Fruit fly (Drosophila melanogaster) whole organism, embryonic: ENCODE measurements around the gene Ctl1.
A peak's percentile ranks its signal among the peaks of the same experiment; 100 is the strongest.

Experiments used
- Adf1 ChIP-seq: fragments of 200-800 bp; sonication (Bioruptor generic); IDR thresholded peaks from 2 replicates; pipeline ENCODE4 v1.3.6; 2022; ENCODE audit warnings: missing biosample characterization, missing genetic modification characterization
- Atf3 ChIP-seq: fragments of 200-800 bp; sonication (Bioruptor generic); optimal IDR thresholded peaks from 3 replicates; lab custom pipeline; 2016; ENCODE audit warnings: missing biosample characterization, missing genetic modification characterization
- CG11695 ChIP-seq: fragments of 200-800 bp; sonication (Bioruptor generic); IDR thresholded peaks from 3 replicates; pipeline ENCODE4 v1.3.6; 2022; ENCODE audit warnings: missing biosample characterization, missing genetic modification characterization
- CG12659 ChIP-seq: fragments of 200-800 bp; sonication (Bioruptor generic); optimal IDR thresholded peaks from 3 replicates; lab custom pipeline; 2017; ENCODE audit warnings: mild to moderate bottlenecking, missing biosample characterization, missing genetic modification reagents, missing genetic modification characterization
- CG2199 ChIP-seq: fragments of 200-800 bp; sonication (Bioruptor generic); IDR thresholded peaks from 3 replicates; pipeline ENCODE4 v1.3.6; 2022; ENCODE audit warnings: missing biosample characterization, missing genetic modification characterization
- CG30020 ChIP-seq: fragments of 200-800 bp; optimal IDR thresholded peaks from 2 replicates; lab custom pipeline; 2019; ENCODE audit warnings: missing biosample characterization, mild to moderate bottlenecking, missing genetic modification characterization, moderate library complexity
- CG31388 ChIP-seq: fragments of 200-800 bp; sonication (Bioruptor generic); optimal IDR thresholded peaks from 2 replicates; lab custom pipeline; 2016; ENCODE audit warnings: missing biosample characterization, missing genetic modification characterization
- CG31441 ChIP-seq: fragments of 200-800 bp; sonication (Bioruptor generic); IDR thresholded peaks from 2 replicates; pipeline ENCODE4 v1.3.6; 2022; ENCODE audit warnings: missing biosample characterization, missing genetic modification characterization
- CG34376 ChIP-seq: fragments of 200-800 bp; sonication (Bioruptor generic); optimal IDR thresholded peaks from 2 replicates; lab custom pipeline; 2018; ENCODE audit warnings: missing biosample characterization, mild to moderate bottlenecking, missing genetic modification characterization
- CG34422 ChIP-seq: fragments of 200-800 bp; sonication (Bioruptor generic); IDR thresholded peaks from 3 replicates; pipeline ENCODE4 v1.3.6; 2022; ENCODE audit warnings: missing biosample characterization, missing genetic modification characterization
- CG3726 ChIP-seq: fragments of 200-800 bp; sonication (Bioruptor generic); IDR thresholded peaks from 3 replicates; pipeline ENCODE4, ENCODE4 v1.3.6; 2022; ENCODE audit warnings: missing biosample characterization, missing genetic modification characterization
- CG4617 ChIP-seq: fragments of 200-800 bp; sonication (Bioruptor generic); optimal IDR thresholded peaks from 3 replicates; lab custom pipeline; 2016; ENCODE audit warnings: missing biosample characterization, missing genetic modification characterization, borderline replicate concordance
- CG4820 ChIP-seq: fragments of 200-800 bp; sonication (Bioruptor generic); optimal IDR thresholded peaks from 3 replicates; lab custom pipeline; 2016; ENCODE audit warnings: missing biosample characterization, missing genetic modification characterization
- CHES-1-like ChIP-seq: fragments of 200-800 bp; sonication (Bioruptor generic); optimal IDR thresholded peaks from 2 replicates; lab custom pipeline; 2016; ENCODE audit warnings: missing biosample characterization, missing genetic modification characterization
- Dbx ChIP-seq: fragments of 200-800 bp; sonication (Bioruptor generic); IDR thresholded peaks from 3 replicates; pipeline ENCODE4 v1.3.6; 2022; ENCODE audit warnings: missing biosample characterization, missing genetic modification characterization
- Deaf1 ChIP-seq: fragments of 200-800 bp; optimal IDR thresholded peaks from 3 replicates; lab custom pipeline; 2019; ENCODE audit warnings: missing biosample characterization, mild to moderate bottlenecking, missing genetic modification characterization, moderate library complexity
- Dref ChIP-seq: fragments of 200-800 bp; sonication (Bioruptor generic); IDR thresholded peaks from 2 replicates; pipeline ENCODE4 v1.3.6; 2022; ENCODE audit warnings: missing biosample characterization, missing genetic modification characterization
- GATAe ChIP-seq: fragments of 200-800 bp; sonication (Bioruptor generic); conservative IDR thresholded peaks from 2 replicates; pipeline ENCODE4 v1.3.6; 2022; ENCODE audit warnings: missing biosample characterization, missing genetic modification characterization
- Jarid2 ChIP-seq: fragments of 200-800 bp; sonication (Bioruptor generic); optimal IDR thresholded peaks from 3 replicates; lab custom pipeline; 2017; ENCODE audit warnings: mild to moderate bottlenecking, missing biosample characterization, missing genetic modification reagents, missing genetic modification characterization
- MBD-R2 ChIP-seq: fragments of 200-800 bp; sonication (Bioruptor generic); IDR thresholded peaks from 2 replicates; pipeline ENCODE4 v1.3.6; 2022; ENCODE audit warnings: missing biosample characterization, missing genetic modification characterization
- MESR4 ChIP-seq: fragments of 200-800 bp; sonication (Bioruptor generic); optimal IDR thresholded peaks from 2 replicates; lab custom pipeline; 2018; ENCODE audit warnings: missing biosample characterization, mild to moderate bottlenecking, missing genetic modification characterization, moderate library complexity
- Vsx1 ChIP-seq: fragments of 200-800 bp; sonication (Bioruptor generic); optimal IDR thresholded peaks from 2 replicates; lab custom pipeline; 2017; ENCODE audit warnings: missing biosample characterization, mild to moderate bottlenecking, missing genetic modification characterization, missing genetic modification reagents
- Xrp1 ChIP-seq: fragments of 200-800 bp; sonication (Bioruptor generic); IDR thresholded peaks from 2 replicates; pipeline ENCODE4 v1.3.6; 2022; ENCODE audit warnings: missing biosample characterization, missing genetic modification characterization
- ash1 ChIP-seq: fragments of 200-800 bp; sonication (Bioruptor generic); optimal IDR thresholded peaks from 2 replicates; lab custom pipeline; 2018; ENCODE audit warnings: missing biosample characterization, mild to moderate bottlenecking, missing genetic modification characterization
- bcd ChIP-seq: fragments of 200-800 bp; sonication (Bioruptor generic); optimal IDR thresholded peaks from 2 replicates; lab custom pipeline; 2017; ENCODE audit warnings: missing biosample characterization, mild to moderate bottlenecking, missing genetic modification characterization
- bsh ChIP-seq, 2 experiments: fragments of 200-800 bp; sonication (Bioruptor generic); optimal IDR thresholded peaks; 2 replicates each; lab custom pipeline; 2017 to 2018; ENCODE audit warnings: mild to moderate bottlenecking in 2 of 2, missing biosample characterization in 2 of 2, missing genetic modification characterization in 2 of 2, moderate library complexity in 1 of 2
- disco-r ChIP-seq: fragments of 200-800 bp; sonication (Bioruptor generic); optimal IDR thresholded peaks from 2 replicates; lab custom pipeline; 2016; ENCODE audit warnings: missing biosample characterization, missing genetic modification characterization
- emc ChIP-seq: fragments of 200-800 bp; sonication (Bioruptor generic); optimal IDR thresholded peaks from 2 replicates; lab custom pipeline; 2016; ENCODE audit warnings: missing biosample characterization, missing genetic modification characterization
- exex ChIP-seq: fragments of 200-800 bp; sonication (Bioruptor generic); optimal IDR thresholded peaks from 4 replicates; lab custom pipeline; 2018; ENCODE audit warnings: missing biosample characterization, mild to moderate bottlenecking, missing genetic modification characterization, moderate library complexity
- fd96Cb ChIP-seq: fragments of 200-800 bp; sonication (Bioruptor generic); optimal IDR thresholded peaks from 2 replicates; lab custom pipeline; 2018; ENCODE audit warnings: missing biosample characterization, mild to moderate bottlenecking, missing genetic modification characterization, moderate library complexity
- gce ChIP-seq: fragments of 200-800 bp; sonication (Bioruptor generic); IDR thresholded peaks from 3 replicates; pipeline ENCODE4 v1.3.6; 2022; ENCODE audit warnings: missing biosample characterization, missing genetic modification characterization
- gfzf ChIP-seq: fragments of 200-800 bp; sonication (Bioruptor generic); optimal IDR thresholded peaks from 2 replicates; lab custom pipeline; 2016; ENCODE audit warnings: missing biosample characterization, mild to moderate bottlenecking, missing genetic modification characterization, moderate library complexity
- grn ChIP-seq: fragments of 200-800 bp; sonication (Bioruptor generic); optimal IDR thresholded peaks from 3 replicates; lab custom pipeline; 2017; ENCODE audit warnings: missing biosample characterization, missing genetic modification characterization
- hb ChIP-seq: fragments of 200-800 bp; sonication (Bioruptor generic); IDR thresholded peaks from 3 replicates; pipeline ENCODE4 v1.3.6; 2022; ENCODE audit warnings: missing biosample characterization, missing genetic modification characterization; ENCODE audit not compliant: partially characterized antibody
- hkb ChIP-seq, 2 experiments: fragments of 200-800 bp in 1 of 2; fragments of >200 bp in 1 of 2; sonication (Bioruptor generic) in 1 of 2; IDR thresholded peaks in 1 of 2; optimal IDR thresholded peaks in 1 of 2; 2 replicates each; pipeline versions ENCODE4 v1.3.6 to Lab custom; 2017 to 2022; ENCODE audit warnings: missing biosample characterization in 1 of 2, missing genetic modification characterization in 1 of 2
- kni ChIP-seq: fragments of 200-800 bp; sonication (Bioruptor generic); optimal IDR thresholded peaks from 3 replicates; lab custom pipeline; 2017; ENCODE audit warnings: mild to moderate bottlenecking, missing biosample characterization, missing genetic modification reagents, missing genetic modification characterization
- mirr ChIP-seq: fragments of 200-800 bp; sonication (Bioruptor generic); optimal IDR thresholded peaks from 3 replicates; lab custom pipeline; 2018; ENCODE audit warnings: missing biosample characterization, mild to moderate bottlenecking, missing genetic modification characterization
- pzg ChIP-seq: fragments of 200-800 bp; sonication (Bioruptor generic); optimal IDR thresholded peaks from 3 replicates; lab custom pipeline; 2018; ENCODE audit warnings: missing biosample characterization, mild to moderate bottlenecking, missing genetic modification characterization, moderate library complexity
- sd ChIP-seq: fragments of 200-800 bp; sonication (Bioruptor generic); optimal IDR thresholded peaks from 3 replicates; lab custom pipeline; 2018; ENCODE audit warnings: missing biosample characterization, mild to moderate bottlenecking, missing genetic modification characterization, moderate library complexity
- sna ChIP-seq: fragments of 200-800 bp; sonication (Bioruptor generic); IDR thresholded peaks from 2 replicates; pipeline ENCODE4 v1.3.6; 2022; ENCODE audit warnings: missing biosample characterization, missing genetic modification characterization; ENCODE audit not compliant: partially characterized antibody
- sob ChIP-seq: fragments of 200-800 bp; sonication (Bioruptor generic); IDR thresholded peaks from 2 replicates; pipeline ENCODE4 v1.3.6; 2022; ENCODE audit warnings: missing biosample characterization, missing genetic modification characterization
- stwl ChIP-seq: fragments of 200-800 bp; sonication (Bioruptor generic); optimal IDR thresholded peaks from 3 replicates; lab custom pipeline; 2018; ENCODE audit warnings: missing biosample characterization, mild to moderate bottlenecking, missing genetic modification characterization, moderate library complexity
- sug ChIP-seq: fragments of 200-800 bp; optimal IDR thresholded peaks from 2 replicates; lab custom pipeline; 2019; ENCODE audit warnings: missing biosample characterization, mild to moderate bottlenecking, missing genetic modification characterization, moderate library complexity
- tna ChIP-seq: fragments of 200-800 bp; sonication (Bioruptor generic); IDR thresholded peaks from 2 replicates; pipeline ENCODE4 v1.3.6; 2022; ENCODE audit warnings: missing biosample characterization, missing genetic modification characterization; ENCODE audit not compliant: partially characterized antibody
- trem ChIP-seq: fragments of 200-800 bp; optimal IDR thresholded peaks from 3 replicates; lab custom pipeline; 2019; ENCODE audit warnings: missing biosample characterization, mild to moderate bottlenecking, missing genetic modification characterization, moderate library complexity
- vvl ChIP-seq: fragments of 200-800 bp; sonication (Bioruptor generic); IDR thresholded peaks from 2 replicates; pipeline ENCODE4 v1.3.6; 2022; ENCODE audit warnings: missing biosample characterization, missing genetic modification characterization
- zfh2 ChIP-seq: fragments of 200-800 bp; sonication (Bioruptor generic); optimal IDR thresholded peaks from 2 replicates; lab custom pipeline; 2016; ENCODE audit warnings: missing biosample characterization, missing genetic modification characterization

The Ctl1 gene

dm6 chr3L:4318677-4319580 lies 41.2 kb downstream of the Ctl1 start, which contains the start of gene PMP34:
TSS of gene PMP34 (plus strand) at chr3L:4318755.
- TF ChIP-seq CG2199 (0 out of 3 replicates have a peak, but pooled peaks have one; percentile 29), disco-r (no peak), CG34422 (GFP tag; lab: Robert Waterston, UW) (peak; percentile 40; the same call in 1 of the 3 replicates), sna (GFP tag; lab: Robert Waterston, UW) (no peak), emc (GFP tag; lab: Kevin White, UChicago) (no peak), hb (GFP tag; lab: Robert Waterston, UW) (no peak), fd96Cb (tag; lab: Kevin White, UChicago) (no peak), stwl (tag; lab: Kevin White, UChicago) (peak; percentile 69), CG30020 (no peak), CG11695 (GFP tag; lab: Robert Waterston, UW) (no peak), zfh2 (GFP tag; lab: Kevin White, UChicago) (no peak), tna (GFP tag; lab: Robert Waterston, UW) (peak; percentile 22; the same call in 1 of the 2 replicates), CG4617 (GFP tag; lab: Kevin White, UChicago) (peak; percentile 24), Dref (GFP tag; lab: Robert Waterston, UW) (no peak), grn (peak; percentile 83), exex (tag; lab: Kevin White, UChicago) (peak; percentile 70), kni (GFP tag; lab: Kevin White, UChicago) (no peak), trem (tag; lab: Kevin White, UChicago) (peak; percentile 26), sug (tag; lab: Kevin White, UChicago) (peak; percentile 72), MESR4 (GFP tag; lab: Kevin White, UChicago) (peak; percentile 64), Dbx (GFP tag; lab: Robert Waterston, UW) (0 out of 3 replicates have a peak, but pooled peaks have one; percentile 18), CG3726 (GFP tag; lab: Robert Waterston, UW) (no peak), Adf1 (GFP tag; lab: Robert Waterston, UW) (peak; percentile 76; the same call in 1 of the 2 replicates), sd (tag; lab: Kevin White, UChicago) (no peak), MBD-R2 (GFP tag; lab: Robert Waterston, UW) (peak; percentile 69), gce (GFP tag; lab: Robert Waterston, UW) (0 out of 3 replicates have a peak, but pooled peaks have one; percentile 29), sob (GFP tag; lab: Robert Waterston, UW) (0 out of 2 replicates have a peak, but pooled peaks have one; percentile 14), CG31388 (no peak), Deaf1 (tag; lab: Kevin White, UChicago) (peak; percentile 89), ash1 (GFP tag; lab: Kevin White, UChicago) (no peak), Vsx1 (peak; percentile 34), CG4820 (GFP tag; lab: Kevin White, UChicago) (no peak), vvl (GFP tag; lab: Robert Waterston, UW) (0 out of 2 replicates have a peak, but pooled peaks have one; percentile 52), hkb (optimal IDR thresholded peaks at IDR 0.05; lab: Kevin White, UChicago) (no peak), hkb (GFP tag; IDR thresholded peaks at IDR 0.05; lab: Robert Waterston, UW) (0 out of 2 replicates have a peak, but pooled peaks have one; percentile 17), bsh (GFP tag; optimal IDR thresholded peaks at IDR 0.05; lab: Kevin White, UChicago) (no peak), CHES-1-like (GFP tag; lab: Kevin White, UChicago) (peak; percentile 20), CG12659 (peak; percentile 33), Atf3 (GFP tag; lab: Kevin White, UChicago) (no peak), CG34376 (GFP tag; lab: Kevin White, UChicago) (peak; percentile 45), gfzf (GFP tag; lab: Kevin White, UChicago) (peak; percentile 63), bcd (GFP tag; lab: Kevin White, UChicago) (no peak), mirr (GFP tag; lab: Kevin White, UChicago) (peak; percentile 40), GATAe (GFP tag; lab: Robert Waterston, UW) (peak; percentile 57; the same call in 1 of the 2 replicates), Xrp1 (GFP tag; lab: Robert Waterston, UW) (no peak), pzg (GFP tag; lab: Kevin White, UChicago) (peak; percentile 25), Jarid2 (GFP tag; lab: Kevin White, UChicago) (peak; percentile 31), CG31441 (GFP tag; lab: Robert Waterston, UW) (no peak)
